Fruit fly (Drosophila melanogaster): Measurements from ENCODE around the gene numb.

numb gene

DNA sequence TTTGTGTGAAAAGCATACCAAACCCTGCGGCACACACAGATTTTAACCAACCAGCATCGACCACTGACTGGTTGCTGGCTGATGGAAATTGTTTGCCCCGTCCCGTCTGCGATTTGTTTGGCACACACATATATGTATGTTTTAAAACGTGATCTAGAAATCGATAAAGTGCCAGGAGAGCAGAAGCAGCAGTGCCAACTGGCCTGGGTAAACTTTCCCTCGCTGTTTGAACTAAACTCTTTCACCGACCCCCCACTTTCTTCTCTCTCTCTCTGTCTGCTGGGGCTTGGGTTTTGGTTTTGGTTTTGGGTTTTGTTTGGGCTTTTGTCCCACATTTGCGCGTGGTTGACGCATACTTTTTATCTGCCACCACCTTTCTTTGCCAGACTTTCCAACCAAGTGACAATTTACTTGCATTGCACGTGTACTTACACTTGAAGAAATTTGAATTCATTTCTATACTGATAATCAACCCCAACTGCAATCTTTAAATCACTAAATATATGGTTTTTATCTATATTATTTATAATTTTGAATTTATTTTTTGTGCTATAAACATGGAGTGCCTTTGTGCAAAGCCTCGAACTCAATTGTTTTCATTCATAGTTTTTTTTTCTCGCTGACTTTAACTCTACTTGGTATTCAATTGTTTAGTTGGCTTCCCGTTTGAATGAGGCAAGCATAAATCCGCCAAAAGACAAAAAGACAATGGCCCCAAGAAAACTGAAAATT lies 68.3 kb downstream of the numb start:
- TF ChIP-seq noc (tag; optimal IDR thresholded peaks at IDR 0.05) = no peak

DNA sequence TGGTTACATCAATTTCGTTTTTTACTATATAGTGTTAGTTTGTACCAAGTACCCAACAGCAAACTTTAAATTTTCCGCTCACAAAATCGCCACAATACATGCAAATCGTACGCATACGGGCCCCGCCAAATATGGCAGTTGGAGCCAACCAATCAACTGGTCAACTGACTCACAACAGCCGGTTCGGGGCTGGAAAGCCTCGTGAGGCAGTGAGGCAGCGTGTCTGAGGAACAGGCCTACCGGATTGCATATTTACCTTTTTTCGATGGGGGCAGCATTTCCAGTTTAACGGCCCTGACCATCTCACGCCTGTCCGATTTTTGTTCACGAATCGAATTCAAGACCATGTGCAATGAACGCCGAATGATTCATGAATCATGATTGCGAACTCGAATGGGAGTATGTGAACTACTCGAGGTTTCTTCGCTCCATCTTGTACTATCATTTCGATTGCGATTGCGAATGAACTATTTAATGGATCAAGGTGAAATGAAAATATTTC lies 69.3 kb downstream of the numb start:
- no peak for TF ChIP-seq noc (tag; optimal IDR thresholded peaks at IDR 0.05)

DNA sequence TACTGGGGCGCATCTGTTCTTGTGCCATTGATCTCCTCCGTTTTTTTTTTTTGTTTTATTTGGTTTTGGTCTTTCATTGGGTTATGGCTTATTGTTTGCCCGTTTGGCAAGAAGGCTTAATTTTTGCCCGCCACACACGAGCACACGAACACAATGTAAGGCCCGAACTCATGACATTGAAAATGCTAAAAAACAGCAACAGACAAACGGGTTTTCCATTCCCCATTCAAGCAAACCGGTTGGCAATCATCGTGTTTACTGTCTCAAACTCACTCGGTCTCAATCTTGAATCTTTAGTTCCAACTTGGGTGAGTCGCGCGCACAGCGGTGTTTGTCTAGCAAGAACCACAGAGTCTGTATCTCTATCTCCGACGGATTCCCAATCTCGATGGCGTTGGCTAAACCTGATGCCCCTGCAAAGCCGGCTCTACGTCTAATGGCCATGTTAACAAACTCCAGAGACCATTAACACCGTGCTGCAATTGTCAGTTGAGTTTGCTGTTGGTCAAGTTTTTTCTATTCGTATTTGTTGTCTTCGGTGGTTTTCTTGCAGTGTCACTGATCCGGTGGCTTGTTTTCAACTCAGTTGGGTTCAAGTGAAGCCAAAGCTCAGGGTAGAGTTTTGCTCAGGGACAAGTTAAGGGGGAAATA lies 71.4 kb downstream of the numb start:
- no peak for TF ChIP-seq noc (tag; optimal IDR thresholded peaks at IDR 0.05)

DNA sequence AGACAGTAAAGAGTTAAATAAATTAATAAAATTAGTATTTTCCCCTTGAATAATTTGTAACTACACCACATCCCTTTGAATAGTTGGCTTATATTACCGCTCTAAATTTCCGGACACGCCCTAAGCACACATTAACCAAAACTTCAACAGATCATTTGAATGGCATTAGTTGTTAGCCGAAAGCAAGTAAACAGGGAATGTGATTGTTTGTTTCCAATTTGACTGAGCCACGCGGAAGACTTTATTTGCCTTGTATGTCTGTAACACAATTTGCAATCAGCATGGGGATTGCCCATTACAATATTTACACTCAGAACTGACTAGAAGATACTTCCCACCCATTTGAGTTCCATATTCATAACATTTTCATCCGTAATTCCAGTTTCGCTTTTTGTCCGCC lies 72.4 kb downstream of the numb start:
- no peak for TF ChIP-seq noc (tag; optimal IDR thresholded peaks at IDR 0.05)

DNA sequence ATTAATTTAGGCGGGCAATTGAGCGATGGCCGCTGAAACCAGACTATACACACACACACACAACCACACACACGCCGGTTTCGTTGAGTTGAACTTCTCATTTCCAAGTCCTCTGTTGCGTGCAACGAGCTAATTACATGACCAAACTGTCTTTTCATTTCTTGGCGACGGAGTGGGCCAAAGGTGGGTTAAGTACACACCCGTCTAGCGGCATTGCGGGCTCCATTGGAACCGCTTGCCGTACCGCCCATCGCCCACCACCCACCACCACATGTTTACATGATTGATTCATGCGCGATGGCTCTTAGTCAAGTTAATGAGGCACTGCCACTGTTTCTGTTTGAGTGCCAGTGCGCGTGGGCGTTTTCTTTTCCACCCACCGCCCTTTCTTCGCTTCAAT lies 73.2 kb downstream of the numb start:
- TF ChIP-seq noc (tag; optimal IDR thresholded peaks at IDR 0.05) = no peak

DNA sequence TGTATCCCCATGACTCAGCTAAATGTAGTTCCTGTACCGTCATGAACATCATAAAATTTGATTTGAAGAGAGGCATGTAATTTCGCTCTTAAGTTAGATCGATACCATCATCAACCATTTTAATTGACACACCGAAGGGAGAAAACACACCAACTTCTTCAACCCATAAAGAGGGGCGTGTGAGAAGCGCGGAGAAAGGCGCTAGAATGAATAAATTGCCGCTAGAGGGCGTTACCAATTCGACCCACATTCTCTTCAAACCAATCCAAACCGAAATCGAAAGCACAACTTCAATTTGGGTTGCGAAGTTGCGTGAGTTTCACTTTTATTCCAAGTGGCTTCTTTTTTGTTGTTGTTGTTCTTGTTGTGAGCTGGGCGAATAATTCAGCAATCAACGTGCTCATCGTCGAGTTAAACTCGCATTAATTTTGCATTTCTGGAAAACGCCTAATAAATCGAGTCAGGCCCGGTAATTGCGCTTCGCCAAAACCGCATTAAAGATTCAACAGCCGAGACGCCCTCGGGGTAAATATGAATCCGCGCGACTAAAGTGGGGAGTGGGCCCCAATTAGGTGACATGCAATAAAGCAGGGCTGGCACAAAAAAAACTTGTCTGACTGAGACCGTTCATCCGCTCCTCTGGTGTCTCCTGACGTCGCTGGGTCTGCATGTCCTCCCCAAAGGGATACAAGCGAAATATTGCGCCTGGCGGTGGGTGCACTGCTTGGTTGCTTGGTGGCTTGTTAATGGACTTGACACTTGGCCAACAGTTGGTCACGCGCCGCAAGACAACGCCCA lies 75.3 kb downstream of the numb start:
- TF ChIP-seq noc (tag; optimal IDR thresholded peaks at IDR 0.05) = no peak

DNA sequence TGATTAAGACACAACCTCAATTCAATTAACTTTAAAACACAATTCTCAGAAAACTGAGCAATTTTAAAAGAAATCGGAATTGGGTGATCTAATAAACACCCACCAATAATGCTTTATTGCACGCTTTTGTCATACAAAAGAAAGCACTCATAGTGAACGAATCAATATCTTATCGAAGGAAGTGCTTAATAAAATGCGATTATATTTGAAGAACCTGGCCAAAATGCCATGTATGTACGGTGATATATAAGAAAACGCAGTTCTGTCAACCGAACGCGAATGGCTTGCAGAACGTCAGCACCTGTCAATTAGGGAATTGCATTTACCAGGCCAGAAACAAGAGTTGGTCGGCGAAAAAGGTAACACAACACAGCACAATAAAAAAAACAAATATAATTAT lies 76.5 kb downstream of the numb start:
- no peak for TF ChIP-seq noc (tag; optimal IDR thresholded peaks at IDR 0.05)
